Worm (Caenorhabditis elegans) whole organism, L3 larva: Measurements from ENCODE around the gene F20B6.10.

Experiments
- elt-3 ChIP-seq, 3 experiments: fragments of 150-350 bp in 1 of 3; sonication (generic microtip) in 2 of 3; optimal IDR thresholded peaks; 2 replicates in 2 of 3; 4 replicates in 1 of 3; lab custom pipeline; 2014 to 2017; ENCODE audit warnings: missing biosample characterization in 3 of 3, missing genetic modification characterization in 3 of 3
- nhr-12 ChIP-seq: fragments of 150-350 bp; optimal IDR thresholded peaks from 2 replicates; lab custom pipeline; 2014; ENCODE audit warnings: missing biosample characterization, missing genetic modification characterization

DNA sequence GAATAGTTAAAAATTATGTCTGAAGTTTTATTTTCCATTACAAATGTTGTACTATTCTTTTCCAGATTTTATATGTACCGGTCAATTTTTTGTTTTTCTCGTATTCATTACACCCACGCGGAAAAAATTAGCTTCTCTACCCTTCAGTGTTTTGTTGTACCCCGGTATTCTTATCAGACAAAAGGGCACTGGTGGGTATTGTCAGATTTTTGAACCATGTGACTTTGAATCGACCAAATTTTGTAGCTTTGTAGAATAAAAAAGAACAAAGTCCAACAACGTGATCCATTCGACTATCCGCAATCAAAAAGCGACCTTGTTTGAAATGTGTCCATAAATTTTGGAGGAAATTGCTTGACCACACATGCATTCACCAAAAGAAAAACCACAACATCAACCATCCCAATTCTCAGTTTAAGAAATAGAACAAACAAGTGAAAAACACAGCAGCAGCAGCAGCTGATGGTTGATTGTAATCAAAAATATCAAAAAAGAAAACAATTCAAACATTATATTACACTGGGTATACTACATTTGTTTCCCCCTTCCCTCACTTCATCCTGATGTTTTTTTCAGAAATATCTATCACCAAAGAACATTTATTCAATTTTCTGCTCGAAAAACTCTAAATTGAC is 27.6 kb upstream of the F20B6.10 start:
- TF ChIP-seq nhr-12 (tag; lab: Kevin White, UChicago) (no peak), elt-3 (tag; optimal IDR thresholded peaks at IDR 0.05; lab: Kevin White, UChicago) (no peak)
